Fruit fly (Drosophila melanogaster) Kc167 (cell line): ENCODE measurements around the gene CG5013.

Experiments
- Myc ChIP-seq: fragments of >200 bp; optimal IDR thresholded peaks from 2 replicates; lab custom pipeline; 2017; ENCODE audit warnings: missing external identifiers
- Sin3A ChIP-seq: fragments of >200 bp; optimal IDR thresholded peaks from 2 replicates; lab custom pipeline; 2018; ENCODE audit warnings: missing external identifiers
- insv ChIP-seq: fragments of >200 bp; optimal IDR thresholded peaks from 3 replicates; lab custom pipeline; 2018; ENCODE audit warnings: missing external identifiers
- psq ChIP-seq: fragments of >200 bp; optimal IDR thresholded peaks from 2 replicates; lab custom pipeline; 2017; ENCODE audit warnings: missing external identifiers
- ttk ChIP-seq: sonication (Bioruptor generic); optimal IDR thresholded peaks from 2 replicates; lab custom pipeline; 2017; ENCODE audit warnings: missing external identifiers

dm6 chr3R:16099268-16100240, 50.1 kb downstream of the CG5013 start:
- no peak for TF ChIP-seq Sin3A (lab: Kevin White, UChicago)
- no peak for TF ChIP-seq psq (lab: Kevin White, UChicago)
- TF ChIP-seq insv (lab: Kevin White, UChicago), result no peak
- TF ChIP-seq ttk (lab: Kevin White, UChicago), result no peak
- TF ChIP-seq Myc (lab: Kevin White, UChicago), result no peak
